Worm (Caenorhabditis elegans) whole organism, midembryonic: ENCODE data around the gene C38D9.8.
"Not testable (repeated sequence)": the region's sequence is repeated elsewhere in the genome, so short reads cannot be mapped to it uniquely, and the experiment has no call there.

Source experiments
- T22C8.4 ChIP-seq: fragments of 200-800 bp; sonication (Bioruptor generic); IDR thresholded peaks from 2 replicates; pipeline ENCODE4 v1.3.6; 2022; ENCODE audit warnings: missing genetic modification characterization, missing compliant biosample characterization
- cog-1 ChIP-seq: sonication (generic microtip); optimal IDR thresholded peaks from 2 replicates; lab custom pipeline; 2016; ENCODE audit warnings: missing genetic modification characterization, missing compliant biosample characterization
- flt-1 ChIP-seq: fragments of 200-800 bp; sonication (Bioruptor generic); IDR thresholded peaks from 2 replicates; pipeline ENCODE4 v1.3.6; 2022; ENCODE audit warnings: missing genetic modification characterization, missing compliant biosample characterization
- klf-2 ChIP-seq: fragments of 200-800 bp; sonication (Bioruptor generic); conservative IDR thresholded peaks from 2 replicates; pipeline ENCODE4 v1.3.6; 2022; ENCODE audit warnings: missing genetic modification reagents, missing genetic modification characterization, missing compliant biosample characterization
- med-1 ChIP-seq: sonication (generic microtip); optimal IDR thresholded peaks from 2 replicates; lab custom pipeline; 2017; ENCODE audit warnings: missing genetic modification characterization, mild to moderate bottlenecking, missing compliant biosample characterization, antibody characterized with exemption, missing genetic modification reagents; ENCODE audit not compliant: insufficient read depth
- ref-1 ChIP-seq: fragments of 200-800 bp; sonication (Bioruptor generic); conservative IDR thresholded peaks from 2 replicates; pipeline ENCODE4 v1.3.6; 2022; ENCODE audit warnings: missing genetic modification reagents, missing genetic modification characterization, missing compliant biosample characterization
- tab-1 ChIP-seq: fragments of 200-800 bp; sonication (Bioruptor generic); IDR thresholded peaks from 2 replicates; pipeline ENCODE4 v1.3.6; 2022; ENCODE audit warnings: missing genetic modification characterization, missing compliant biosample characterization
- ztf-23 ChIP-seq: fragments of 200-800 bp; sonication (Bioruptor generic); IDR thresholded peaks from 2 replicates; pipeline ENCODE4 v1.3.6; 2022; ENCODE audit warnings: missing genetic modification reagents, missing genetic modification characterization, missing compliant biosample characterization
- ztf-29 ChIP-seq: fragments of 200-800 bp; sonication (Bioruptor generic); IDR thresholded peaks from 2 replicates; pipeline ENCODE4 v1.3.6; 2022; ENCODE audit warnings: missing genetic modification reagents, missing genetic modification characterization, missing compliant biosample characterization

C38D9.8 gene

DNA sequence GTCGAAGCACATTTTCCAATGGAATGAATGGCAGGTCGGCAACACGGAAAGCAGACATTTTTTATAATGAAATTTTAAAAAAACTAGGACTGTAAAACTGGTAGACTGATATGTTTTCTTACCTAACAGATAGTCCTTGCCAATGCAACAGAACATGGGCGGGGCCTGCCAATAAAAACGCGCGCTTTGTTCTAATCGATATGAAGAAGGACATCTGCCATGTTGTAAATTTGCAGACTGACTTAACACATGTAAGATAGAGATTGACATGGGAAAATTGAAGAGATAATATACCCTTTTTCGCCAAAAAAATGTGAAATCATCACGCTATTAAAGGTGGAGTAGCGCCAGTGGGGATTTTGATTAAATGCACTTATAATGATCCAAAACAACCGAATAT, at the start of gene C38D9.8:
C38D9.8 (minus strand) TSS at position 101 of the 400 bp plus-strand sequence.
- TF ChIP-seq tab-1 (GFP tag; lab: Robert Waterston, UW) (no peak), cog-1 (tag; lab: Kevin White, UChicago) (no peak), ztf-23 (no peak), flt-1 (no peak), med-1 (GFP tag; lab: Kevin White, UChicago) (no peak)

DNA sequence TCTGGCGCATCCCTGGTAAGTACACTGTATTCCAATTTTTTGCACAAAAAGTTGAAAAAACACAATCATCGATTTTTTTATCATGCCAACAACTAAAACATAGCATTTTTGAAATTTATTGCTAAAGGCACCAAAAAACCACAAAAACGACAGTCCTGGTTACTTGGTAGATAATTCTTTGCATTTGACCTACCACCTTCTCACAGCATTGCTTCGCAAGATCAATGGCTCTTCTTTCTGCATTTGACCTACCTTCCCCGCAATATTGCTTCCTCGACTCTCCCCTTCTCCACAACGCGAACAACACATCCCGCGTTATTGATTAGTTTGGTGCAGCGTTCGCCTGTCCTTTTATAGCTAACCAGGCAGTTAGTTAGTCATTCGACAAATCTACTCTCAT, 48.9 kb upstream of the C38D9.8 start, which contains the start of gene ztf-25:
ztf-25 (plus strand) TSS at position 301 of the 400 bp plus-strand sequence.
- no peak for TF ChIP-seq ztf-23
- no peak for TF ChIP-seq tab-1 (GFP tag; lab: Robert Waterston, UW)
- no peak for TF ChIP-seq klf-2 (GFP tag; lab: Robert Waterston, UW)
- TF ChIP-seq ref-1, result no peak
- TF ChIP-seq cog-1 (tag; lab: Kevin White, UChicago), result no peak
- no peak for TF ChIP-seq ztf-29 (GFP tag; lab: Robert Waterston, UW)
- no peak for TF ChIP-seq med-1 (GFP tag; lab: Kevin White, UChicago)
- TF ChIP-seq flt-1, result no peak
- no peak for TF ChIP-seq T22C8.4 (GFP tag; lab: Robert Waterston, UW)

DNA sequence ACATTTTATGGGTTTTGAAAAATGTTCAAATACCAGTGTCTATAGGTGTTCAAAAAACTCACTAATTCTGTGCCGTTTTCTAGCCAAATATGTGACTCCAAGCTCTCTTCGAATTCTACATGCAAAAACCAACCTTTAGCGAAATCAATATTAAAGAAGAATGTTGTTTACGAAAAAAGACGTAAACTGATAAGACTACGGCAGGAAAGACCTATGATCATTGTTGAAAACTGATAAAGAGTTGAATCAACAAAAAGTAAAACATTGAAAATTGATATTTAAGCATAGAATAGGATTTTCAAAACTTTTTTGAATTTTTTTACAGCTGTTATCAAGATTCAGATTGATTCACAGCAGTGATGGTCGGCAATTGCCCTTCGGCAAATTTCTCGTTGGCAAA, 46.2 kb upstream of the C38D9.8 start, which contains the start of gene Y6G8.2:
Y6G8.2 (minus strand) TSS at position 147 of the 400 bp plus-strand sequence.
- TF ChIP-seq T22C8.4 (GFP tag; lab: Robert Waterston, UW) (no peak), ztf-23 (no peak), ref-1 (no peak), flt-1 (no peak), cog-1 (tag; lab: Kevin White, UChicago) (no peak), med-1 (GFP tag; lab: Kevin White, UChicago) (no peak), tab-1 (GFP tag; lab: Robert Waterston, UW) (no peak), klf-2 (GFP tag; lab: Robert Waterston, UW) (no peak), ztf-29 (GFP tag; lab: Robert Waterston, UW) (no peak)

DNA sequence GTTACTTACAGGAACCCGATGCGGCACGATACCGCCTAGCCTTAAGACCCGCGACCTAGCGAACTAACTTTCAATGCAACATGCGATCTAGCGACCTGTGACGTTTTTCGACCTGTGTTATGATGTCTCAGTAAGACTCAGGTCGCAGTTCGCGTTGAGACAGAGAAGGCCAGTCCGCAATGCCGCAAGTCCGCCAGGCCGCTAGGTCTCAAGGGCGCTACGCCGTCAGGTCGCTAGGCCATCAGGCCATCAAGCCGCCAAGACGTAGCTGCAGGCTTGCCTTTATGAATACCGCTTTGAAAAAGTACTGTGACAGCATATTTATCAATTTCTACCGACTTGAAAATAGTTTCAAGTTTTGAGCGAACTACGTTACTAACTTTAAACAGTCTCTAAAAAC, 43.0 kb upstream of the C38D9.8 start:
- TF ChIP-seq ztf-29 (GFP tag; lab: Robert Waterston, UW) (no peak), tab-1 (GFP tag; lab: Robert Waterston, UW) (no peak), klf-2 (GFP tag; lab: Robert Waterston, UW) (no peak), flt-1 (no peak), med-1 (GFP tag; lab: Kevin White, UChicago) (no peak), T22C8.4 (GFP tag; lab: Robert Waterston, UW) (no peak), ztf-23 (no peak), ref-1 (no peak), cog-1 (tag; lab: Kevin White, UChicago) (no peak)

DNA sequence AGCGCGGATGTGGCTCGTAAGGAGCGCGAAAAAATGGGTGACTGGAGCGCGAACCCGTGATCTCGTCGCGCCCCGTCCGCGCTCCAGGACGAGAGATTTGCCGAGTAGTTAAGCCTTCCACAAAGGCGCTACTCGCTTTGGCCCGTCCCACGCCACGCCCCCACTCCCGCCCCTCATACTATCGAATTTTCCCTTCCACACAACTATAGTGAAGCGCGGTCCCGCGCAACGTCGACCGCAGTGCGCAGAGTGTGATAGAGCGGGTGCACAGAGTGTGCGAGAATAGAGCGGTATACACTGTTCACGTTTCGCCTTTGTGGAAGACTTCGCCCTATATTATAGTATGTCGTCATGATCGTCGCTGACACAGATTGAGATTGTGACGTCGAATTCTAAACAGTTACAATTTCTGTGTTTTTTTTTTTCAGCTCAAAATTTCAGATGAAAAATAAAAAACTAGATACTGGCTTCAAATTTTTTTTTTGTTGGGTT, 31.7 kb upstream of the C38D9.8 start, which contains the start of gene fbxa-133:
fbxa-133 (plus strand) TSS at position 442 of the 492 bp plus-strand sequence.
- not testable (repeated sequence) for TF ChIP-seq T22C8.4 (GFP tag; lab: Robert Waterston, UW); tab-1 (GFP tag; lab: Robert Waterston, UW); ztf-23

DNA sequence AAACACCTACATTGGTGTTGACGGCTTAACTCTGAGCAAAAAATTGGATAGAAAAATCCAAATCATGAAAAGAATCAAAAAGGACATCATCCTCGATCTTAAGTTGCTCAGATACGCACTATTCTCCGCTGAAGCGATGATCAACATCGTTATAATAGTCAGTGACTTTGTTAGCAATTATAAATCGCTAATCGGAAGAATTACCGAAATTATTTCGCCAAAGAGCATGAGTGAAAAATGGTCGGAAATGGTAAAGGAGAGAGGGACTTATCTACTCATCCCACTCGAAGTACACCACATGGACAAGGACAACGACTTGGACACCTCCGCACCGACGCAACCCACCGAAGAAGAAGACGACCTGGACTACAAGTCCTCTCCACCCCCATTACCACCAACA, 27.4 kb upstream of the C38D9.8 start:
- TF ChIP-seq ref-1 (no peak), cog-1 (tag; lab: Kevin White, UChicago) (no peak), tab-1 (GFP tag; lab: Robert Waterston, UW) (no peak), flt-1 (no peak), ztf-29 (GFP tag; lab: Robert Waterston, UW) (no peak)

DNA sequence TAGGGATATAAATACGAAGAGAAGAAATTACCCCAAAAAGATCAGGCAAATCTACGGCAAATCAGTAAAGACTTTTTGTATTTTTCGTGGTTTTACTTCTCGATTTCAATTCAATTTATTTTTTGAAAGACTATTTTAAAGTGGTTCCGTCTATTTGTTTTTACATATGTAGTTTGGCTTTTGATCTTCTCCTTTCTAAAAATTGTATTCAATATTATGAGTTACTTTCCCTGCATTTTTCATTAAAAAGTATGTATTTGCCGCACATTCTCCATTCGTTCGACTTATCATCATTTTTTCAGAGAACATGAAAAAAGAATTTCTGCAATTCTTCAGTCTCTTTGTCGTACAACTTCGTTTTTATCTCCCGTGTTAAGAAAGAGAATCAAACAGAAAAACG, 14.2 kb upstream of the C38D9.8 start, which contains the start of gene C38D9.2:
C38D9.2 (plus strand) TSS at position 301 of the 400 bp plus-strand sequence.
- TF ChIP-seq tab-1 (GFP tag; lab: Robert Waterston, UW) (no peak), cog-1 (tag; lab: Kevin White, UChicago) (no peak), flt-1 (no peak), ztf-29 (GFP tag; lab: Robert Waterston, UW) (no peak), ztf-23 (no peak), ref-1 (no peak), T22C8.4 (GFP tag; lab: Robert Waterston, UW) (no peak), klf-2 (GFP tag; lab: Robert Waterston, UW) (no peak), med-1 (GFP tag; lab: Kevin White, UChicago) (no peak)

DNA sequence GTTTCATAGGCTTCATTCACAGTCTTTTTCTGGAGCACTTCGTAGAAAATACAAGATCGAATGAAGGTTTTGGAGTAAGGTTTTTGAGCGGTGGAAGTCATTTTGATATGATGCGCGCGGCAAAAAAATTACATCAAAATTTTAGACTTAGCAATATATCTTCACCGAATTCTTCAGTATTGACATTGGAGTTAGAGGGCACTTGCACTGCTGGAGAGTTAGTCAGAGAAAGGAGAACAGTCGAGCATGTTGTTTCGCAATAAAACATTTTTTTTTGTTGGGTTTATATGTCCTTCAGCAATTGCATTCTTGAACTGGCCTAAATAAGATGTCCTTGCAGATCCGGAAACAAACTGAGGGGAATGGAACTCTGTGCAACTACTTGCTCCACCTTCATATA, 13.2 kb upstream of the C38D9.8 start, which contains the start of gene fbxa-171:
fbxa-171 (minus strand) TSS at position 101 of the 400 bp plus-strand sequence.
- no peak for TF ChIP-seq med-1 (GFP tag; lab: Kevin White, UChicago)
- TF ChIP-seq ref-1, result no peak
- no peak for TF ChIP-seq klf-2 (GFP tag; lab: Robert Waterston, UW)
- TF ChIP-seq T22C8.4 (GFP tag; lab: Robert Waterston, UW), result no peak

DNA sequence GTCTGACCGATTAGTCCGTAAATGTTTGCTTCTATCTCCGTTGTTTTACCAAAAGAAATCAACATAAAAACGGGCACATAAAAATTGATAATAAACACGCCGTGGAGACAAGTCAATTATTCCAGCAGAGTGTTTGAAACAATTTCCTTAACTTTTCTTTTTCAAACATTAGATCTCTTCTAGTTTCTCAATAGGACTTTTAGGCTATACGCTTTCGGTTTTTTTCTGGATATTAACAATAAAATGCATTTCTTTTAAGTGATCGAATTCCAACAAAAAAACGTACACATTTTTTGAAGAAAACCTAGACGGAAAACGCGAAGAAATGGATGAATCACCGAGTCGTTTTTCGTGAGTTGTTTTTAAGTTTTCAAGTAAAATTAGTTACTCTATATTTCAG, 6.3 kb upstream of the C38D9.8 start, which contains the start of gene fbxa-172:
fbxa-172 (plus strand) TSS at position 301 of the 400 bp plus-strand sequence.
- no peak for TF ChIP-seq cog-1 (tag; lab: Kevin White, UChicago)
- TF ChIP-seq ztf-23, result no peak
- TF ChIP-seq med-1 (GFP tag; lab: Kevin White, UChicago), result no peak
- no peak for TF ChIP-seq klf-2 (GFP tag; lab: Robert Waterston, UW)
- TF ChIP-seq T22C8.4 (GFP tag; lab: Robert Waterston, UW), result no peak

DNA sequence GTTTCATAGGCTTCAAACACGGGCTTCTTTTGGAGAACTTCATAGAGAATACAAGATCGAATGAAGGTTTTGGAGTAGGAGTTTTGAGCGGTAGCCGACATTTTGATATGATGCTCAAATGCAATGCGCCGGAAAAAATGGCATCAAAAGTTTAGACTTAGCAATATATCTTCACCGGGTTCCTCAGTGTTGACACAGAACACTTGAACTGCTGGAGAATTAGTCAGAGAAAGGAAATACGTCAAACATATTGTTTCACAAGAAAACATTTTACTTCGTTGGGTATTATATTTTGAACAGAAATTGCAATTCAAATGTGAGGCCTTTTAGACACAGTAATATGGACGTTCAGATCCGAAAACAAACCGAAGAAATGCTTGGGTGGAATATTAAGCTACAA, 5.7 kb upstream of the C38D9.8 start, which contains the start of gene fbxa-174:
fbxa-174 (minus strand) TSS at position 101 of the 400 bp plus-strand sequence.
- no peak for TF ChIP-seq med-1 (GFP tag; lab: Kevin White, UChicago)
